Worm (Caenorhabditis elegans) whole organism, L1 larva: ENCODE data around the gene W02F12.8.

ENCODE experiments used
- C04F5.9 ChIP-seq: sonication (generic microtip); optimal IDR thresholded peaks from 2 replicates; lab custom pipeline; 2016; ENCODE audit warnings: missing genetic modification characterization, missing compliant biosample characterization
- Y116A8C.19 ChIP-seq: sonication (generic microtip); optimal IDR thresholded peaks from 2 replicates; lab custom pipeline; 2016; ENCODE audit warnings: missing compliant biosample characterization, missing genetic modification characterization, borderline replicate concordance
- blmp-1 ChIP-seq: fragments of 150-350 bp; optimal IDR thresholded peaks from 2 replicates; lab custom pipeline; 2014; ENCODE audit warnings: missing biosample characterization, missing genetic modification characterization
- ceh-82 ChIP-seq, 3 experiments: fragments of 150-350 bp in 1 of 3; sonication (generic microtip) in 2 of 3; optimal IDR thresholded peaks; 2 replicates each; lab custom pipeline; 2014 to 2017; ENCODE audit warnings: missing biosample characterization in 3 of 3, missing genetic modification characterization in 3 of 3
- ceh-88 ChIP-seq: fragments of 200-800 bp; sonication (Bioruptor generic); IDR thresholded peaks from 2 replicates; pipeline ENCODE4 v1.3.6; 2022; ENCODE audit warnings: missing genetic modification characterization, missing compliant biosample characterization
- dsc-1 ChIP-seq: sonication (generic microtip); optimal IDR thresholded peaks from 2 replicates; lab custom pipeline; 2016; ENCODE audit warnings: mild to moderate bottlenecking, missing genetic modification characterization, missing compliant biosample characterization
- efl-1 ChIP-seq, 4 experiments: fragments of 150-350 bp; optimal IDR thresholded peaks in 3 of 4; peaks in 1 of 4; 1 replicate in 1 of 4; 2 replicates in 3 of 4; lab custom pipeline; 2014; ENCODE audit warnings: missing biosample characterization in 2 of 4, missing genetic modification characterization in 2 of 4, missing genetic modification reagents in 2 of 4
- egl-27 ChIP-seq, 2 experiments: fragments of 150-350 bp in 1 of 2; sonication (generic microtip); optimal IDR thresholded peaks; 3 replicates each; lab custom pipeline; 2017 to 2018; ENCODE audit warnings: missing biosample characterization in 2 of 2, missing genetic modification characterization in 2 of 2, missing genetic modification reagents in 2 of 2
- elt-3 ChIP-seq, 6 experiments: fragments of 150-350 bp in 1 of 6; sonication (generic microtip); optimal IDR thresholded peaks; 2 replicates each; lab custom pipeline; 2017 to 2018; ENCODE audit warnings: missing biosample characterization in 6 of 6, missing genetic modification characterization in 6 of 6, inconsistent platforms in 1 of 6
- fkh-10 ChIP-seq: sonication (generic microtip); optimal IDR thresholded peaks from 2 replicates; lab custom pipeline; 2017; ENCODE audit warnings: missing biosample characterization, missing genetic modification reagents, missing genetic modification characterization
- fkh-4 ChIP-seq: sonication (generic microtip); optimal IDR thresholded peaks from 2 replicates; lab custom pipeline; 2016; ENCODE audit warnings: missing compliant biosample characterization, missing genetic modification characterization, borderline replicate concordance
- fkh-8 ChIP-seq: sonication (generic microtip); optimal IDR thresholded peaks from 2 replicates; lab custom pipeline; 2016; ENCODE audit warnings: mild to moderate bottlenecking, missing genetic modification characterization, missing compliant biosample characterization
- fos-1 ChIP-seq: fragments of 150-350 bp; optimal IDR thresholded peaks from 2 replicates; lab custom pipeline; 2014; ENCODE audit warnings: missing biosample characterization, missing genetic modification characterization
- grh-1 ChIP-seq: fragments of 200-800 bp; sonication (Bioruptor generic); IDR thresholded peaks from 2 replicates; pipeline ENCODE4 v1.3.6; 2022; ENCODE audit warnings: missing genetic modification reagents, missing genetic modification characterization, missing compliant biosample characterization
- hlh-17 ChIP-seq: fragments of 200-800 bp; sonication (Bioruptor generic); optimal IDR thresholded peaks from 2 replicates; lab custom pipeline; 2018; ENCODE audit warnings: missing genetic modification characterization, mild to moderate bottlenecking, missing compliant biosample characterization, moderate library complexity, borderline replicate concordance
- lin-13 ChIP-seq: fragments of 150-350 bp; optimal IDR thresholded peaks from 2 replicates; lab custom pipeline; 2014; ENCODE audit warnings: missing biosample characterization, missing genetic modification reagents, missing genetic modification characterization
- lin-14 ChIP-seq: fragments of 200-800 bp; sonication (Bioruptor generic); optimal IDR thresholded peaks from 2 replicates; lab custom pipeline; 2018; ENCODE audit warnings: mild to moderate bottlenecking, missing genetic modification characterization, moderate library complexity, missing compliant biosample characterization
- lin-35 ChIP-seq, 2 experiments: fragments of 150-350 bp; optimal IDR thresholded peaks; 2 replicates each; lab custom pipeline; 2014; ENCODE audit warnings: missing biosample characterization in 2 of 2, missing genetic modification characterization in 2 of 2, missing genetic modification reagents in 2 of 2
- lin-39 ChIP-seq: fragments of 150-350 bp; optimal IDR thresholded peaks from 2 replicates; lab custom pipeline; 2014; ENCODE audit warnings: missing biosample characterization, missing genetic modification reagents, missing genetic modification characterization
- lir-3 ChIP-seq: sonication (generic microtip); optimal IDR thresholded peaks from 2 replicates; lab custom pipeline; 2016; ENCODE audit warnings: mild to moderate bottlenecking, missing genetic modification characterization, moderate library complexity, missing compliant biosample characterization; ENCODE audit not compliant: poor library complexity
- lsy-2 ChIP-seq, 2 experiments: fragments of 150-350 bp; optimal IDR thresholded peaks; 2 replicates each; lab custom pipeline; 2014; ENCODE audit warnings: missing biosample characterization in 2 of 2, missing genetic modification characterization in 2 of 2
- mdl-1 ChIP-seq, 2 experiments: fragments of 150-350 bp; optimal IDR thresholded peaks; 2 replicates each; lab custom pipeline; 2014 to 2017; ENCODE audit warnings: missing biosample characterization in 2 of 2, missing genetic modification characterization in 2 of 2, inconsistent platforms in 1 of 2
- nhr-12 ChIP-seq: sonication (generic microtip); optimal IDR thresholded peaks from 2 replicates; lab custom pipeline; 2017; ENCODE audit warnings: missing biosample characterization, missing genetic modification characterization
- nhr-20 ChIP-seq: sonication (generic microtip); optimal IDR thresholded peaks from 2 replicates; lab custom pipeline; 2016; ENCODE audit warnings: mild to moderate bottlenecking, missing genetic modification characterization, missing compliant biosample characterization
- nhr-237 ChIP-seq: fragments of 150-350 bp; optimal IDR thresholded peaks from 2 replicates; lab custom pipeline; 2014; ENCODE audit warnings: missing biosample characterization, missing genetic modification characterization
- nhr-76 ChIP-seq: sonication (generic microtip); optimal IDR thresholded peaks from 2 replicates; lab custom pipeline; 2017; ENCODE audit warnings: missing biosample characterization, missing genetic modification characterization
- nhr-77 ChIP-seq: fragments of 150-350 bp; optimal IDR thresholded peaks from 2 replicates; lab custom pipeline; 2014; ENCODE audit warnings: missing biosample characterization, missing genetic modification characterization
- nhr-84 ChIP-seq: sonication (generic microtip); optimal IDR thresholded peaks from 2 replicates; lab custom pipeline; 2017; ENCODE audit warnings: missing biosample characterization, missing genetic modification characterization
- sox-4 ChIP-seq: sonication (generic microtip); optimal IDR thresholded peaks from 2 replicates; lab custom pipeline; 2016; ENCODE audit warnings: missing genetic modification characterization, missing compliant biosample characterization
- swsn-7 ChIP-seq: sonication (generic microtip); optimal IDR thresholded peaks from 2 replicates; lab custom pipeline; 2016; ENCODE audit warnings: missing genetic modification characterization, missing compliant biosample characterization
- tbx-2 ChIP-seq: sonication (generic microtip); optimal IDR thresholded peaks from 2 replicates; lab custom pipeline; 2016; ENCODE audit warnings: missing genetic modification characterization, missing compliant biosample characterization
- tlp-1 ChIP-seq: fragments of 150-350 bp; optimal IDR thresholded peaks from 2 replicates; lab custom pipeline; 2014; ENCODE audit warnings: missing biosample characterization, missing genetic modification characterization
- unc-130 ChIP-seq: fragments of 150-350 bp; optimal IDR thresholded peaks from 2 replicates; lab custom pipeline; 2017; ENCODE audit warnings: missing biosample characterization, missing genetic modification characterization, inconsistent platforms
- zag-1 ChIP-seq: fragments of 150-350 bp; optimal IDR thresholded peaks from 2 replicates; lab custom pipeline; 2014; ENCODE audit warnings: missing biosample characterization, missing genetic modification characterization
- ztf-11 ChIP-seq, 2 experiments: sonication (generic microtip); optimal IDR thresholded peaks; 2 replicates each; lab custom pipeline; 2016 to 2017; ENCODE audit warnings: missing genetic modification characterization in 2 of 2, missing biosample characterization in 1 of 2, missing compliant biosample characterization in 1 of 2

Gene W02F12.8

DNA sequence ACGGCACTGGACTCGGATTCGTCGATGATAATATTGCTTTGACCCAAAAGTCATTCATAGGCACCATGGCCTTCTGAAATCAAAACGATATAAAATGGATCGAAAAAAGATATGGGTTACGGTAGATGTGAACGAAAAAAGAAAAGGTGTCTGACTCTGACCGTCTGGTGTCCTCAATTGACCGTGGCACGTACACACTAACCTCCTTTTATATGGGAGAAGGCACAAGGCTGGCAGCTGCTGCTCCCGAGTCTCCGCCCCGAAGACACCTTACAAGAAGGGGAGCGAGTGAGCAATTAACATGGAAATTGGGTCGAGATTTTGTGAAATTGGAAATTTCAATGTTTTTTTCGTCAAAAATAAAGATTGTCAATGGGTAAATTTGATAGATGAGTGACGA lies 13.1 kb downstream of the W02F12.8 start, which contains the start of gene egl-46:
egl-46 (minus strand) TSS at position 73 of the 400 bp plus-strand sequence.
- TF ChIP-seq lir-3 (tag; lab: Kevin White, UChicago), result no peak
- no peak for TF ChIP-seq sox-4 (tag; lab: Kevin White, UChicago)
- no peak for TF ChIP-seq swsn-7 (tag; lab: Kevin White, UChicago)
- no peak for TF ChIP-seq dsc-1 (tag; lab: Kevin White, UChicago)
- TF ChIP-seq C04F5.9 (tag; lab: Kevin White, UChicago), result no peak
- no peak for TF ChIP-seq ceh-88 (GFP tag; lab: Robert Waterston, UW)
- no peak for TF ChIP-seq fkh-8 (tag; lab: Kevin White, UChicago)
- no peak for TF ChIP-seq ztf-11 (tag; optimal IDR thresholded peaks at IDR 0.05; lab: Kevin White, UChicago)
- no peak for TF ChIP-seq mdl-1 (tag; optimal IDR thresholded peaks at IDR 0.05; lab: Kevin White, UChicago)
- TF ChIP-seq lin-39 (tag; lab: Kevin White, UChicago), result no peak
- TF ChIP-seq hlh-17 (GFP tag; lab: Kevin White, UChicago), result no peak
- TF ChIP-seq nhr-84 (tag; lab: Kevin White, UChicago), result no peak
- TF ChIP-seq nhr-237 (tag; lab: Kevin White, UChicago), result no peak
- TF ChIP-seq elt-3 (tag; optimal IDR thresholded peaks at IDR 0.05; lab: Kevin White, UChicago), result no peak
- no peak for TF ChIP-seq unc-130 (tag; lab: Kevin White, UChicago)
- no peak for TF ChIP-seq fkh-10 (GFP tag; lab: Kevin White, UChicago)
- TF ChIP-seq nhr-76 (tag; lab: Kevin White, UChicago), result no peak
- TF ChIP-seq tbx-2 (tag; lab: Kevin White, UChicago), result no peak
- no peak for TF ChIP-seq fos-1

DNA sequence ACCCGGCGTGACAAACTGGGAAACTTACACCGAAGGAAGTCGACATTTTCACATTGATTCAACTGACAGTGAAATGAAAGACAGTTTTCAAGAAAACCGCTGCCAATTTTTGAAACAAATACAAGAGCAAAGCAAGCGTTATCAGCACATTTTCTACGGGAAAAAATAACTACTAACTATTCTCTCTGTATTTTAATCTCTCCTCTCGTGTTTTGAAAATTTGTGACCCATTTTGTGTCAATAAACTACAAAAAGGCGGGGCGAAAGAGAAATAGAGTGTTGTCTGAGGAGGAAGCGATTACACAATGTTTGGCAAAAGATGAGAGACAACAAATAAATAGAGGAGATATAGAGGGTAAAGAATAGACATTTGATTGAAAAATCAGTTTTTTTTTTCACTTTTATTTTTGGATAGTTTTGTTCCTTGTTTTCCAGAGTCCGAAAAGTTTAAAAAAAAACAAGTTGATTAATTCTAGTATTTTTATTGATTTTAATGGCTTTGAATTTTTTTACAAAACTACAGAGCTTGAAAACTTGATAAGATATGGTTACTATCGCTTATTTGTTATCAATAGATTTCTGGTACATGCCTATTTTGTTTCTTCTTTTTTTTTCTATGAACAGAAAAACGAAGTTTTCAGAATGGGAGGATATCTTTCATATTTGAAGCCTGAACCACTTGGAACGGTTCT lies 18.3 kb downstream of the W02F12.8 start, which contains the start of gene cest-34:
cest-34 (plus strand) TSS at position 642 of the 692 bp plus-strand sequence.
- TF ChIP-seq nhr-77, result peak; percentile 4
- TF ChIP-seq lin-14 (GFP tag; lab: Kevin White, UChicago), result peak; percentile 65
- TF ChIP-seq ceh-82 (tag; optimal IDR thresholded peaks at IDR 0.05; lab: Kevin White, UChicago), result no peak
- TF ChIP-seq nhr-20 (tag; lab: Kevin White, UChicago), result peak; percentile 63
- TF ChIP-seq mdl-1 (tag; optimal IDR thresholded peaks at IDR 0.05; lab: Kevin White, UChicago), result no peak
- peak; percentile 1 for TF ChIP-seq blmp-1 (tag; lab: Kevin White, UChicago)
- TF ChIP-seq egl-27 (tag; optimal IDR thresholded peaks at IDR 0.05; lab: Kevin White, UChicago), result no peak

DNA sequence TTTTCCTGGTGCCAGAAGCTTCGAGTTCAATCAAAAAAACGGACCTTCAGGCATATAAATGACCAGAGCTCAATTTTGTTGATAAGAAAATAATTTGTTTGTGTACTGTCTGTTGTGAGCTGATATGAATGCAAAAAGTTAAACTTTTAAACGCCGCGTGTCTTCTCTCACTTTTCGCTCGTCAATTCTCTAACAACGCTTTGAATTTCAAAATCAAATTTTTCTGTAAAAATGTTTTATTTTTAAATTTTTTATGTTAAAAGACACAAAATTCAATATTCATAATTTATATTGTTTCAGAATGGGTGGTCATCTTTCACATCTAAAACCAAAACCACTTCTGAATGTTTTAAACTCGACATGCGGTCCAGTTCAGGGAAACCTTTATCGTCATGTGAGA lies 20.6 kb downstream of the W02F12.8 start, which contains the start of gene cest-31:
cest-31 (plus strand) TSS at position 301 of the 400 bp plus-strand sequence.
- TF ChIP-seq nhr-12 (tag; lab: Kevin White, UChicago) (no peak), nhr-237 (tag; lab: Kevin White, UChicago) (no peak), efl-1 (optimal IDR thresholded peaks at IDR 0.05; lab: Kevin White, UChicago) (no peak), efl-1 (GFP tag; optimal IDR thresholded peaks at IDR 0.05 in 1 of 2; lab: Kevin White, UChicago) (peak in 1 of 2 experiments; percentile 47), fkh-8 (tag; lab: Kevin White, UChicago) (no peak)

DNA sequence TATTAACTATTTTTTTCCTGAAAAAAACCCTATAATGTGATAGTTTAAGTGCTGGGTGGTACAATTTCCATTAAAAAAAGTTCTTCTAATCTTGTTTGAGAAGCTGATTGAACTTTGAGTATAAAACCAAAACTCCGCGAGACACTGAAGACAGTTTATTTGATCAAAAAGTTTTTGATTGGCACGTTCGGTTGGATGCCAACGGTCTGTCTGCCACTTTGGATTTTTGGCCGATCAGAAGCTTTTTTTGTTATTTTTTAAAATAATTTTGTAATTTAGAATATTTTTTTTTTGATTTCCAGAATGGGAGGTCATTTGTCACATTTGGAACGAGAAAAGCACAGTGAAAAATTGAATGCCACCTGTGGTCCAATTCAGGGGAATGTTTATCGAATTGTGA lies 25.0 kb downstream of the W02F12.8 start, which contains the start of gene cest-28:
cest-28 (plus strand) TSS at position 301 of the 400 bp plus-strand sequence.
- TF ChIP-seq tbx-2 (tag; lab: Kevin White, UChicago), result no peak
- TF ChIP-seq tlp-1 (tag; lab: Kevin White, UChicago), result no peak
- TF ChIP-seq lin-13 (GFP tag; lab: Kevin White, UChicago), result no peak
- TF ChIP-seq lin-35 (GFP tag; optimal IDR thresholded peaks at IDR 0.05; lab: Kevin White, UChicago), result no peak
- no peak for TF ChIP-seq fkh-4 (tag; lab: Kevin White, UChicago)
- no peak for TF ChIP-seq egl-27 (tag; optimal IDR thresholded peaks at IDR 0.05; lab: Kevin White, UChicago)
- no peak for TF ChIP-seq lsy-2 (tag; optimal IDR thresholded peaks at IDR 0.05; lab: Kevin White, UChicago)
- TF ChIP-seq efl-1 (optimal IDR thresholded peaks at IDR 0.05; lab: Kevin White, UChicago), result no peak
- no peak for TF ChIP-seq efl-1 (GFP tag; optimal IDR thresholded peaks at IDR 0.05 in 1 of 2; lab: Kevin White, UChicago)
- no peak for TF ChIP-seq fkh-10 (GFP tag; lab: Kevin White, UChicago)
- no peak for TF ChIP-seq Y116A8C.19 (tag; lab: Kevin White, UChicago)
- no peak for TF ChIP-seq nhr-76 (tag; lab: Kevin White, UChicago)
- TF ChIP-seq zag-1 (tag; lab: Kevin White, UChicago), result no peak
- TF ChIP-seq fos-1, result no peak
- no peak for TF ChIP-seq grh-1
